ENCODE assay signal across 4 fruit fly cellular contexts in the genomic region with DNA sequence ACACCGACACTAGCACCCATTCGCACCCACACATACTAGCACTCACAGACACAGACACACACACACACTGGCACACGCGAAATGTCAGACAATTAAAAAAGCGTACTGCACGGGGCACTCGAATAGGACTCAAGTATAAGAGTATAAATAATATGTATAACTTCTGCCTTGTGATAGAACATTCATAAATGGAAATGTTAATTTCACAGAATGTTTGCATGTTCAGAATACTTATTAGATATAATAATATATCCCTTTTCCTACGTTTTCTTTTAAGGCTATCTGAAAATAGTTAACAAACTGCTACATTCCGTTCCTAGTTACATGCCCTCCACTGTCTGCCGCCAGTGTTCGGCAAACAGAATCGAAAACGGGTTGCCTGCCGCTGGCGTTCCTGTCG.
A peak's percentile ranks its signal among the peaks of the same experiment; 100 is the strongest.
TF ChIP-seq lines count a peak whose summit lies in the region.

No protein-coding gene starts in this region.

- TF ChIP-seq CTCF in whole organism, embryonic (GFP tag; optimal IDR thresholded peaks at IDR 0.05; lab: Kevin White, UChicago): no peak

TF ChIP-seq in whole organism, embryonic, 481 proteins besides CTCF, POLR2A, EP300 and RAD21 (continues in another document):
- TF ChIP-seq lab (GFP tag; optimal IDR thresholded peaks at IDR 0.05; lab: Kevin White, UChicago) (peak; percentile 6), CG4730 (GFP tag; IDR thresholded peaks at IDR 0.05; lab: Robert Waterston, UW) (no peak), her (GFP tag; optimal IDR thresholded peaks at IDR 0.05; lab: Kevin White, UChicago) (no peak), Drgx (GFP tag; IDR thresholded peaks at IDR 0.05; lab: Robert Waterston, UW) (no peak), CG7556 (GFP tag; optimal IDR thresholded peaks at IDR 0.05; lab: Kevin White, UChicago) (peak; percentile 23), CG11504 (tag; optimal IDR thresholded peaks at IDR 0.05; lab: Kevin White, UChicago) (peak; percentile 33), ranshi (GFP tag; IDR thresholded peaks at IDR 0.05; lab: Robert Waterston, UW) (no peak), CG18599 (GFP tag; optimal IDR thresholded peaks at IDR 0.05; lab: Kevin White, UChicago) (peak; percentile 73), CG11696 (GFP tag; IDR thresholded peaks at IDR 0.05; lab: Robert Waterston, UW) (0 out of 2 replicates have a peak, but pooled peaks have one; percentile 40), CG7745 (tag; optimal IDR thresholded peaks at IDR 0.05; lab: Kevin White, UChicago) (no peak), lbe (GFP tag; optimal IDR thresholded peaks at IDR 0.05; lab: Kevin White, UChicago) (no peak), sens (GFP tag; lab: Kevin White, UChicago) (peak; percentile 53), CG17568 (GFP tag; optimal IDR thresholded peaks at IDR 0.05; lab: Kevin White, UChicago) (no peak), slbo (GFP tag; IDR thresholded peaks at IDR 0.05; lab: Robert Waterston, UW) (no peak), CG9727 (GFP tag; optimal IDR thresholded peaks at IDR 0.05; lab: Kevin White, UChicago) (peak; percentile 5), Hr51 (GFP tag; optimal IDR thresholded peaks at IDR 0.05; lab: Kevin White, UChicago) (peak in 1 of 2 experiments; percentile 16), CG11695 (GFP tag; IDR thresholded peaks at IDR 0.05; lab: Robert Waterston, UW) (0 out of 3 replicates have a peak, but pooled peaks have one; percentile 33), CG2678 (tag; optimal IDR thresholded peaks at IDR 0.05; lab: Kevin White, UChicago) (peak; percentile 44), CG17385 (GFP tag; optimal IDR thresholded peaks at IDR 0.05; lab: Kevin White, UChicago) (no peak), Asciz (GFP tag; optimal IDR thresholded peaks at IDR 0.05; lab: Kevin White, UChicago) (no peak), cwo (GFP tag; optimal IDR thresholded peaks at IDR 0.05; lab: Kevin White, UChicago) (peak; percentile 8), Med (GFP tag; lab: Kevin White, UChicago) (no peak)

TF ChIP-seq in whole organism, prepupa, 60 proteins besides CTCF, POLR2A, EP300 and RAD21:
- TF ChIP-seq Hr38 (GFP tag; optimal IDR thresholded peaks at IDR 0.05; lab: Kevin White, UChicago): no peak
- TF ChIP-seq Eip75B (GFP tag; optimal IDR thresholded peaks at IDR 0.05; lab: Kevin White, UChicago): peak; percentile 27
- TF ChIP-seq CG15336 (GFP tag; IDR thresholded peaks at IDR 0.05; lab: Robert Waterston, UW): 0 out of 2 replicates have a peak, but pooled peaks have one; percentile 9
- peak; percentile 55 for TF ChIP-seq svp (GFP tag; lab: Kevin White, UChicago)
- TF ChIP-seq cyc (GFP tag; optimal IDR thresholded peaks at IDR 0.05; lab: Kevin White, UChicago): peak; percentile 4
- no peak for TF ChIP-seq CG9139 (GFP tag; optimal IDR thresholded peaks at IDR 0.05; lab: Kevin White, UChicago)
- TF ChIP-seq pdm3 (GFP tag; optimal IDR thresholded peaks at IDR 0.05; lab: Kevin White, UChicago): no peak
- peak; percentile 32 for TF ChIP-seq topi (GFP tag; optimal IDR thresholded peaks at IDR 0.05; lab: Kevin White, UChicago)
- TF ChIP-seq CG10669 (GFP tag; optimal IDR thresholded peaks at IDR 0.05; lab: Kevin White, UChicago): peak; percentile 39
- TF ChIP-seq Ets21C (GFP tag; optimal IDR thresholded peaks at IDR 0.05; lab: Kevin White, UChicago): no peak
- peak; percentile 50 for TF ChIP-seq CG6808 (GFP tag; optimal IDR thresholded peaks at IDR 0.05; lab: Kevin White, UChicago)
- no peak for TF ChIP-seq CG8119 (GFP tag; IDR thresholded peaks at IDR 0.05; lab: Robert Waterston, UW)
- peak; percentile 16 for TF ChIP-seq Eip78C (GFP tag; lab: Kevin White, UChicago)
- TF ChIP-seq spab (GFP tag; optimal IDR thresholded peaks at IDR 0.05; lab: Kevin White, UChicago): peak; percentile 42
- TF ChIP-seq Ets96B (tag; optimal IDR thresholded peaks at IDR 0.05; lab: Kevin White, UChicago): peak; percentile 50

TF ChIP-seq in whole organism, pupa, 21 proteins besides CTCF, POLR2A, EP300 and RAD21:
- TF ChIP-seq Snoo (tag; optimal IDR thresholded peaks at IDR 0.05; lab: Kevin White, UChicago) (no peak), CG8301 (tag; optimal IDR thresholded peaks at IDR 0.05; lab: Kevin White, UChicago) (no peak), Pif1B (GFP tag; optimal IDR thresholded peaks at IDR 0.05; lab: Kevin White, UChicago) (no peak), CG10348 (GFP tag; IDR thresholded peaks at IDR 0.05; lab: Robert Waterston, UW) (no peak), rn (GFP tag; IDR thresholded peaks at IDR 0.05; lab: Robert Waterston, UW) (no peak), CG14655 (GFP tag; optimal IDR thresholded peaks at IDR 0.05; lab: Kevin White, UChicago) (no peak), CG12605 (GFP tag; IDR thresholded peaks at IDR 0.05; lab: Robert Waterston, UW) (no peak), gl (tag; optimal IDR thresholded peaks at IDR 0.05; lab: Kevin White, UChicago) (no peak), CG32121 (GFP tag; IDR thresholded peaks at IDR 0.05; lab: Robert Waterston, UW) (no peak), CG34367 (tag; optimal IDR thresholded peaks at IDR 0.05; lab: Kevin White, UChicago) (peak; percentile 5), CG9948 (tag; optimal IDR thresholded peaks at IDR 0.05; lab: Kevin White, UChicago) (peak; percentile 22), CG8159 (tag; optimal IDR thresholded peaks at IDR 0.05; lab: Kevin White, UChicago) (peak; percentile 57), Pif1A (GFP tag; optimal IDR thresholded peaks at IDR 0.05; lab: Kevin White, UChicago) (peak; percentile 6), CG17806 (tag; optimal IDR thresholded peaks at IDR 0.05; lab: Kevin White, UChicago) (peak; percentile 35), CG4496 (GFP tag; IDR thresholded peaks at IDR 0.05; lab: Robert Waterston, UW) (no peak), CG15710 (tag; optimal IDR thresholded peaks at IDR 0.05; lab: Kevin White, UChicago) (peak; percentile 26), EcR (GFP tag; optimal IDR thresholded peaks at IDR 0.05; lab: Kevin White, UChicago) (no peak), CG13204 (GFP tag; optimal IDR thresholded peaks at IDR 0.05; lab: Kevin White, UChicago) (no peak), D1 (tag; optimal IDR thresholded peaks at IDR 0.05; lab: Kevin White, UChicago) (no peak), fd96Ca (GFP tag; IDR thresholded peaks at IDR 0.05; lab: Robert Waterston, UW) (no peak), Ets98B (GFP tag; IDR thresholded peaks at IDR 0.05; lab: Robert Waterston, UW) (no peak)
TF ChIP-seq in whole organism, pupa: peak in this region for 6.

TF ChIP-seq in whole organism, wandering third instar larva, 38 proteins besides CTCF, POLR2A, EP300 and RAD21:
- TF ChIP-seq GATAd (GFP tag; optimal IDR thresholded peaks at IDR 0.05; lab: Kevin White, UChicago): no peak
- TF ChIP-seq Hr83 (GFP tag; optimal IDR thresholded peaks at IDR 0.05; lab: Kevin White, UChicago; ENCODE audit: poor library complexity, severe bottlenecking): no peak
- no peak for TF ChIP-seq brk (GFP tag; optimal IDR thresholded peaks at IDR 0.05; lab: Kevin White, UChicago)
- peak in 1 of 2 experiments; percentile 40 for TF ChIP-seq foxo (GFP tag; optimal IDR thresholded peaks at IDR 0.05; lab: Kevin White, UChicago)
- TF ChIP-seq fru (GFP tag; optimal IDR thresholded peaks at IDR 0.05; lab: Kevin White, UChicago): peak; percentile 51
- TF ChIP-seq Myc (optimal IDR thresholded peaks at IDR 0.05; lab: Kevin White, UChicago): no peak
- no peak for TF ChIP-seq Vsx2 (GFP tag; optimal IDR thresholded peaks at IDR 0.05; lab: Kevin White, UChicago; ENCODE audit: partially characterized antibody)
- peak; percentile 32 for TF ChIP-seq HLH106 (tag; optimal IDR thresholded peaks at IDR 0.05; lab: Kevin White, UChicago)
- no peak for TF ChIP-seq Dfd (GFP tag; optimal IDR thresholded peaks at IDR 0.05; lab: Kevin White, UChicago)
- TF ChIP-seq CG9705 (GFP tag; optimal IDR thresholded peaks at IDR 0.05; lab: Kevin White, UChicago): no peak
- peak; percentile 3 for TF ChIP-seq Sp1 (GFP tag; optimal IDR thresholded peaks at IDR 0.05; lab: Kevin White, UChicago)
